Fruit fly (Drosophila melanogaster): ENCODE measurements around the gene Cp36.
A peak's percentile ranks its signal among the peaks of the same experiment; 100 is the strongest.

Cp36 gene

DNA sequence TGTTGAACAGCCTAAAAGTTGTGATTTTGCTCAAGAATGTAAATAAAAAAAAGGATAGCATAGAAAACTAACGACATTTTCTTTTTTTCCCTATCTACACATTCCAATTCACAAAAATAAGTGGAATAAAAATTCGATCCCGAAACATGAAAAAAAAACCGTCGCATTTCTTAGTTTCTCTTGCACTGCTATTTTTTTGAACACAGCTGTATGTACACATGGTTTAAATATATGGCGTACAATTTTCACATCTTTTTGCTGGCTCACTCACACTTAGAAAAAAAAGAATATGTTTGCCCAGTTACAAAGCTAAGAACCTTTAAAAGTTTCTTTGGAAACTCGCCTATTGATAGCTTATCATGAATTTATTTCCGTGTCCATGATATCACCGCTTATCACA, 18.9 kb upstream of the Cp36 start:
- no peak for TF ChIP-seq noc (tag; optimal IDR thresholded peaks at IDR 0.05)

DNA sequence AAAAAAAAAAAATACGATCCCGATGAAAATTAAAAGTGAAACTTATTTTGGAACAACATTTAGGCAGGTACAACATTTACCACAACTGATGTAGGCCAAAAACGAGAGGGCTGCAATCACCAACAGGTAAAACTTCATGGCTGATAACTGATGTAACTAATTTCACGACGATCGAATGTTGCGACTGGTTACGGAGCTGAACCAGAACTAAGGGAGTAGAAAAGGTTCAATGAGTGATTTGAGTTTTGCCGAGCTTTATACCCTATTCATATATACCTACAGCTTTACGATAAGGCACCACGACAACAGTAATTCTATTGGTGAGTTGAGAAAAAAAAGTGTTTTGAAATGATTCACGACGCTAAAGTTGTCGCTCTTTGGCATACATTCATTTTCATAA, 18.4 kb upstream of the Cp36 start, which contains the start of gene CG15347:
CG15347 (minus strand) TSS at position 213 of the 400 bp plus-strand sequence.
- no peak for TF ChIP-seq noc (tag; optimal IDR thresholded peaks at IDR 0.05)

DNA sequence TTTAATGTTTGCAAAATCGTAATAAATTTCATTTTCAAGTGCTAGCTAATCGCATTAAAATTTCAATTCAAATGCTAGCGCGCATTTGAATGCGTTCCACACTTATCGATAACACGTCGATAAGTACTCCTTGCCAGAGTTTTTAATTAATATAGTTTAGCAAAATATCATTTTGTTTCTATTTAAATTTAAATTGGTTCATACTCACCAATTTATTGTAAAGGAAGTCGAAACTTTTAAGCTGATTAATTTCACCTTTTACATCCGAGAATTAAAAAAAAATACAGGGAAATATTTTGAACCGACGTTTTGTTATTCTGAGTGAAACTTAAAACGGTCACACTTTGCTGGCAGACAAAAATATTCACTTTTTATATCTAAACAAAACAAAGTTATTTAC, 18.0 kb upstream of the Cp36 start, which contains the start of gene Es2:
Es2 (plus strand) TSS at position 333 of the 400 bp plus-strand sequence.
- no peak for TF ChIP-seq noc (tag; optimal IDR thresholded peaks at IDR 0.05)

DNA sequence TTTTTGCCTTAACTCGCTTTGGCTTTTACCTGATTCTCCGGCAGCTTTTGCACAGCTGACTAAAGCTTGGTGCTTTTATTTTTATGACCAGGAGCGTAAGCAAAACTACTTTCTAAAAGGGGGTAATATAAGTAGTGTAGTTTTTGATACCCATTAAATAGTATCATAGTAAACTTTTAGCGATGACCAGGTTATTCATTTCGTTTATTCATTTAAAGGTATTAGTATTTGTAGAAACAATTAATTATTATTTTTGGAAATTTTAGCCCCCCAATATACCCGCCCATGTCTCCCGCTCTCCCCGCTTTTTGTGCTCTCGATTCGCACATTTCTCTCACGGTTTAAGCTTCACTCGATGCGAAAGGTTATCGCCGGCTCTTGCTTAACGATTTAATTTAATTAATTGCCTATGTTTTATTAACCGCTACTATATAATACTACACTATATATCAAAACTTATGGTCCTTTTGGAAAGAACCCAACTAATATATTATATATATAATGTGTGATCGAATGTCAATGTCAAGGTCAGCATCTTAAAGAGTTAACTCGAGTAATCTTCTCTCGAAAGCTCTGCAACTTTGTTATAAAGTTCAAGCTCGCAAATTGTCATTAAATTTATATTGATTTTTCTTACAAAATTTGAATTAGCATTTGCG, 14.6 kb upstream of the Cp36 start, which contains the start of gene Sptr:
Sptr (minus strand) TSS at position 61 of the 659 bp plus-strand sequence.
- TF ChIP-seq noc (tag; optimal IDR thresholded peaks at IDR 0.05) = peak; percentile 96

DNA sequence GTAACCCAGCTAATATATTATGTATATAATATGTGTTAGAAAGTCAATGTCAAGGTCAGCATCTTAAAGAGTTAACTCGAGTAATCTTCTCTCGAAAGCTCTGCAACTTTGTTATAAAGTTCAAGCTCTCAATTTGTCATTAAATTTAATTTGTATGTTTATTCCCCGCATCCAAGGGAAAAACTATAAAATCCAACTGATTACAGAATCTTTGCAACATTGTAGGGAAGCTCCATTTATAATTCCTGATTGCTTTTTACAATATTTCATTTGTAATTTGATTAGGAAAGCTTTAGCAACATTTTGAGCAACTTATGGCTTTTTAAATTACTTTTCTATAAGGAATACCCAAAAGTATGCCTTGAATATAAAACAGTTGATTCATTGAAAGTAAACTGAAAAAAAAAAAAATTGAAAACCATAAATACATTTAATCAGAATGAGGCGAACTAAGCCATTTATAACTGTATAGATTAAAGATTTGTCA, 12.3 kb upstream of the Cp36 start:
- no peak for TF ChIP-seq noc (tag; optimal IDR thresholded peaks at IDR 0.05)

DNA sequence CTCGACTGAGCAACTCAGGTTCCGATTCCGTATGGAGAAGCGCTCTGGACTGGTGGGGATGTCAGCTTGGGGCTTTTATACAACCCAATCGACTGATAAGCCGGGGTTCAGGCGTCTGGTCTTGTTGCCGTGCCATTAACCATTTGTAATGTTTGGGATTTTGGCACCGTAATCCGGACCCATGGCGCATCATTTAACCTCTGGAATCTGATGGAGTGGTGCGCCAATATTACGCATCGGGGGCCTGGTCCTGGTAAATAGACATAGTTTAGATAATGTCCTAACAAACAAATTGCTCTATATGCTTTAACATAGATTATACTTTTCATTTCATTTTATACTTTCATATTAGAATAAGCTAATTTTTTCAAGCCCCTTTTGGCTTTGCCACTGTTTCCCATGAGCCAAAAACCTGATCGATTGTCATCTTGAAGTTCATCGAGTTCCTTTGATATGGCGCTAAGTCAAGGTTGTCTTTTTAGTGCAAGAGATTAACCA, 10.1 kb upstream of the Cp36 start, which contains the start of gene CG12116:
CG12116 (minus strand) TSS at position 51 of the 498 bp plus-strand sequence.
- TF ChIP-seq noc (tag; optimal IDR thresholded peaks at IDR 0.05) = peak; percentile 40

DNA sequence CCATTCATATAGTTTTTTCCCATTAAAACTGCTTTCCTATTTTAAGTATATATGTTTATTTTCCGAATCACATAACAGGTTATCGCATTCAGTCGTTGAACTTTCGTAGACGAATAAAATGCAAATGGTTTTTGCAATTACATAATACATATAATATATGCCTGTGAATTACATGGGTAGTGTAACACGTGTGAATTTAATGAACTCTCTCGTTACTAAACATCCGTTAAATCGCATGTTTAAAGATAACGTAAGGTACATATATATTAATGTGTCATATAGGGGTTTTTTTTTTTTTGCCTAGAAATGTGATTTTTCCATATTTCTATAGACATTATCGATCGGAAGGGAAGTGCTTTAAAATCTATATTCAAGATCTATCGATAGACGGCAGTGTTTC, 9.5 kb upstream of the Cp36 start:
- TF ChIP-seq noc (tag; optimal IDR thresholded peaks at IDR 0.05) = no peak

DNA sequence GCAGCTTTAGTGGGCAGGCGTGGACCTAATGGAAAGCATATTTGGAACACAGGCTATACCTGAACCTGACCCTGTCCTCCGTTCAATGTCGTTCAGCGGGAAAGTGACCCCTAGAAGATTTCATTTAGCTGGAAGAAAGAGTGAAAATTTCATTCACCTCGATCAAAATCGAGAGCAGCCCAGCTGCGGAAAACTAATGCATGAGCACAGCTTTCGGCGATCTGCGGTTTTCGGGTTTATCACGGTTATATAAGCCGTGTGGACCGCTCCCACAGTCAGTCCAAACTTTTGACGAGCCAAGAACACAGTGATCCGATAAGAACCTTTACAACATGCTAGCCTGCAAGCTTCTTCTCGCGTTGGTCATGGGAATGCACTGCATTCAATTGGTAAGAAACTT, 8.5 kb upstream of the Cp36 start, which contains the start of gene Cp7Fa:
Cp7Fa (plus strand) TSS at position 301 of the 400 bp plus-strand sequence.
- TF ChIP-seq noc (tag; optimal IDR thresholded peaks at IDR 0.05) = no peak

DNA sequence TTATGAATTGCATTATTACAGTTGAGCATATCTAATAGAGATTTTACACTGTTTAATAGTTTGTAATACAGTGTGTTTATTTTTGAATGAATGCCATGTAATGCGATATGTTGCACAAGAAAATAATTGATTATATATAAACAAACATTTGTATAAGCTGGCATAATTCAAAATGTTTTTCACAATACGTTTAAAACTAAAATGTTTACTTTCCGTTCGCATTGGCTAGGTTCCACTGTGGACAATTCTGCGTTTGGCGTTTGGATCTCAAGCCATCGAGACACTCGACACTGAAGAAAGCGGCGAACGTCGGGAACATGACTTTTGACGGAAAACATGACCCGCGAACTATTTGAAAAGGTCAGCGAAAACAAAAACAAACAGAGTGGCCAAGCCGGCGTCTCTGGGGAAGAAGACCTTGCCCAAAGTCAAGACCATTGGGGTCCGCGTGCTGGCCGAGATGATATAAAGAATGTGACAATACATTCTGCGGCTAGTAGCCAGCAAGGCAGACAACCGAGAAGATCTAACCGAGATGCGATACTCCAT, 5.7 kb upstream of the Cp36 start, which contains the start of gene Cp7Fb:
Cp7Fb (plus strand) TSS at position 499 of the 549 bp plus-strand sequence.
- no peak for TF ChIP-seq noc (tag; optimal IDR thresholded peaks at IDR 0.05)

DNA sequence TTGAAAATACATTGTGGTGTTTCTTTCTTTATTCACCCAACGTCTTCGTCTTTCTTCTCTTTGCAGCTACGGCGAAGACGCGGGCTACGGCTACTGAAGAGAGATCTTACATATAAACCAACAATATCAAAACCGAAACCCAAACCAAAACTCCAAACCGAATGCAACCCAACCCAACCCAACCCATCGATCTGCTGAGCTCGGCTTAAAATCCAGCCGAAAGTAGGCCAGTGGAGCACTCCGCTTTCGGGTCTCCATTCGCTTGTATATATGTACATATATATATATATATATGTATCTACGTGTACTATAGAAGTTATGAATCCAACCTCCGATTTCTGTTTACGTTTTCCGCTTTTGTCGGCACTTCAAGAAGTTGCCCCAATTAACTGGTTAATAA, 3.5 kb upstream of the Cp36 start:
- no peak for TF ChIP-seq noc (tag; optimal IDR thresholded peaks at IDR 0.05)

DNA sequence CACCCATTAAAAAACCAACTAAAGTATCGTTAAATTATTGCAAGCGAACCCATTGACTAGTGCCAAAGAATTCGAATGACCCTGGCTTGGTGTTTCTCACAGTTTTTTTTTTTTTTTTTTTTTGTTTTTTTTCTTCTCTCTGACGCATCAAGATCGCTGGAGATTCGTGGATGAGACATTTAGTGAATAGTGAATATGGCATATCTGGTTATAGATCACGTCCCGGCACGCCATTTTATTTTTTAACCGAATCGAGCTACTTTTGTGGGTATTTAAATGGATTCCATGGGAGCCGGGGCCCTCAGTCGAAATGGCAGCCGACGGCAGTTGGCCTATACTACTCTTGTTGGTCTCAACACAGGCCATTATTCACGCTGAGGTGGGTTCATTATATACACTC, 2.3 kb upstream of the Cp36 start, which contains the start of gene Cp7Fc:
Cp7Fc (plus strand) TSS at position 301 of the 400 bp plus-strand sequence.
- TF ChIP-seq noc (tag; optimal IDR thresholded peaks at IDR 0.05) = no peak

DNA sequence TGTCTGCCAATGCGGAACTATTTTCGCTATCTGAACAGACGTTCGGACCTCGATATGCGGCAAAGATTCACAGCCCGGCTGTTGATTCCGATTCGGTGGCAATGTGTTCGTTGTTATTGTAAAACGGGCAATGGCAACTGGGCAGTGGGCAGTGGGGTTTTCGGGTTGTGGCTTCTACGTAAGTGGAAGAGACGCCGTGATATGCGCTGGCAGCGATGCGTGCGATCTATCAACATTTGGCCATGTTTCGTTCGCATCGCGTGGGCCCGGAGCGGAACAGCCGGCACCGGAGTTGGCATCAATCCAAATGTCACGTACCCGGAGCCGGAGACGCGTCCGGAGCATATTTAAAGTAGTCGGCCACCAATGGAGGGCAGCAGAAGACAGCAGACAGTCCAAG, 2.3 kb downstream of the Cp36 start, which contains the start of gene Cp38:
Cp38 (plus strand) TSS at position 376 of the 400 bp plus-strand sequence.
- no peak for TF ChIP-seq noc (tag; optimal IDR thresholded peaks at IDR 0.05)

DNA sequence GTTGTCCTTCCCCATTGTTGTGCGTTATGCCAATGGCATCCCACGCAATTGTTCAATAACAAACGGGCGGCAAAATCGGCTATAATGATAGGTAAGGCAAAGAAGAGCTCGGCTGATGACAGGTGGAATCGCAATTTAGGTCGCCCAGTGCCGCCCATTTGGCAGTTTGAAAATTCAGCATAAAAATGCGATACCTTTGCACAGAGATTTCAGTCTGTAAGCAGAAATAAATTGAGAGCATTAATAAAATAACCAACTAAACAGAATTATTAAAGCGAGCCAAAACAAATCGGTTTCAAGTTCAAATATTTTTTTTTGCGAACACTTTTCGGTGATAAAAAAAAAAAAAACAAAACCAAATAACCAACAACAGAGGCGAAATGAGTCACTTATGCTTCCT, 4.6 kb downstream of the Cp36 start, which contains the start of gene CG33223:
CG33223 (minus strand) TSS at position 215 of the 400 bp plus-strand sequence.
- no peak for TF ChIP-seq noc (tag; optimal IDR thresholded peaks at IDR 0.05)

DNA sequence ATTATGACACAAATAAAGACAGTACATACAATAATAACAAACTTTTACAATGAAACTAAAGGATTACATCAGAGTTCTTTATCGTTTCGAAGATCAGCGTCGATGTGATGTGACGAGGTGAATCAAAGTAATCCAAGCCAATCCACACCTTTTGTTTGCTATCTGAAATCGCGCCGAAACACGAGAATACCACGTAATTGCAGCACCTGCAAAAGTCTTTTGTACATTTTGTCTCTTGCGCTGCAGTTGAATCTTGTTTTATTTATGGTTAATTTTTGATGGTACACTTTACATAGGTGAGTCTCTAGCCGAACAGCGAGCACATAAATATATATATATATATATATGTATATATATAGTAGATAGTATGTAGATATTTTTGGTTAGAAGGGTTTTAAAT, 5.7 kb downstream of the Cp36 start:
- no peak for TF ChIP-seq noc (tag; optimal IDR thresholded peaks at IDR 0.05)

DNA sequence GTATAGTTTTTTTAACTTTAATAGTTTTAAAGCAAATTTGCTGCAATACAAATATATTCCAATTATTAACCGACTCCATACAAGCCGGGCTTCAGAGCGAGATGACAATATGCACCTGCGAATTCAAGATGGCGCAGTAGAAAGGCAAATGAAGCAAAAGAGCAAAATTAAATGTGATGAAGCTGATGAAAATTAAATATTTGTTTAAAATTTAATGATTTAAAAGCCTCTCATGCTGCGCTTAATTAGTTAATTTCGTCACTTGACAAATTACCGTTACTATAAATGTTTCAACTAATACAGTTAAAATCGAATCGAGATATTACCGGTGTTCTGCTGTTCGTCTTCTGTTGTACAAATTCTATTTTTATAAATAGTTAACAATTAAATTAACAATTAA, 9.9 kb downstream of the Cp36 start, which contains the start of gene CG33181:
CG33181 (plus strand) TSS at position 301 of the 400 bp plus-strand sequence.
- no peak for TF ChIP-seq noc (tag; optimal IDR thresholded peaks at IDR 0.05)

DNA sequence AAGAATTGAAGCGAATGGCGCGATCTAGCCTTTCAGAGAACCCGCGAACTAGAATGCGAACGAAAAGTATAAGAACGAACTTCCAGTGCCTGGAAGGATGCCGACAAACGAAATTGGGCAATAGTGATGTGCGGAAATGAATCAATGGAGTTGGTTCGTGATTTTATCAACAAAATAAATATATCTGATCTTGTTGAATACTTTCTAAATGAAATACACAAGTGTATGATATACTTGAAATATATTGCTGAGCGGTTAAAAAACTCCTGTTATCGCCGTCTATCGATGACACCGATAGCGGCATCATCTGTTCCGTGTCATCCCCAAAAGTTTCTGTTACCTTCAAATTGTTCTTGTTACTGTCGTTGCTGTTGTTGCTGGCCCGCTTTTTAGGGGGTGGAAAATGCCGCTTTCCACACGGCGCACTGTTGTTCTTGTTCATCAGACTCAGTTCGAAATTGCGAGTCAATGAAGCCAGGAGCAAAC, 10.4 kb downstream of the Cp36 start, which contains the start of gene otu:
otu (minus strand) TSS at position 51 of the 486 bp plus-strand sequence.
- TF ChIP-seq noc (tag; optimal IDR thresholded peaks at IDR 0.05) = no peak
